Worm (Caenorhabditis elegans): ENCODE measurements around the gene H02F09.3.

ce11 chrX:1522068-1522467 is 46.4 kb upstream of the H02F09.3 start:
- no peak for TF ChIP-seq dao-5 (tag; optimal IDR thresholded peaks at IDR 0.05)
- TF ChIP-seq W03F9.2 (tag; optimal IDR thresholded peaks at IDR 0.05), result no peak
- TF ChIP-seq him-1 (tag; optimal IDR thresholded peaks at IDR 0.05), result peak; percentile 55
